Worm (Caenorhabditis elegans) whole organism, midembryonic: ENCODE data around the gene glrx-21.
A peak's percentile ranks its signal among the peaks of the same experiment; 100 is the strongest.

ENCODE experiments used
- T22C8.4 ChIP-seq: fragments of 200-800 bp; sonication (Bioruptor generic); IDR thresholded peaks from 2 replicates; pipeline ENCODE4 v1.3.6; 2022; ENCODE audit warnings: missing genetic modification characterization, missing compliant biosample characterization
- cog-1 ChIP-seq: sonication (generic microtip); optimal IDR thresholded peaks from 2 replicates; lab custom pipeline; 2016; ENCODE audit warnings: missing genetic modification characterization, missing compliant biosample characterization
- flt-1 ChIP-seq: fragments of 200-800 bp; sonication (Bioruptor generic); IDR thresholded peaks from 2 replicates; pipeline ENCODE4 v1.3.6; 2022; ENCODE audit warnings: missing genetic modification characterization, missing compliant biosample characterization
- klf-2 ChIP-seq: fragments of 200-800 bp; sonication (Bioruptor generic); conservative IDR thresholded peaks from 2 replicates; pipeline ENCODE4 v1.3.6; 2022; ENCODE audit warnings: missing genetic modification reagents, missing genetic modification characterization, missing compliant biosample characterization
- med-1 ChIP-seq: sonication (generic microtip); optimal IDR thresholded peaks from 2 replicates; lab custom pipeline; 2017; ENCODE audit warnings: missing genetic modification characterization, mild to moderate bottlenecking, missing compliant biosample characterization, antibody characterized with exemption, missing genetic modification reagents; ENCODE audit not compliant: insufficient read depth
- ref-1 ChIP-seq: fragments of 200-800 bp; sonication (Bioruptor generic); conservative IDR thresholded peaks from 2 replicates; pipeline ENCODE4 v1.3.6; 2022; ENCODE audit warnings: missing genetic modification reagents, missing genetic modification characterization, missing compliant biosample characterization
- tab-1 ChIP-seq: fragments of 200-800 bp; sonication (Bioruptor generic); IDR thresholded peaks from 2 replicates; pipeline ENCODE4 v1.3.6; 2022; ENCODE audit warnings: missing genetic modification characterization, missing compliant biosample characterization
- ztf-23 ChIP-seq: fragments of 200-800 bp; sonication (Bioruptor generic); IDR thresholded peaks from 2 replicates; pipeline ENCODE4 v1.3.6; 2022; ENCODE audit warnings: missing genetic modification reagents, missing genetic modification characterization, missing compliant biosample characterization
- ztf-29 ChIP-seq: fragments of 200-800 bp; sonication (Bioruptor generic); IDR thresholded peaks from 2 replicates; pipeline ENCODE4 v1.3.6; 2022; ENCODE audit warnings: missing genetic modification reagents, missing genetic modification characterization, missing compliant biosample characterization

Gene glrx-21

DNA sequence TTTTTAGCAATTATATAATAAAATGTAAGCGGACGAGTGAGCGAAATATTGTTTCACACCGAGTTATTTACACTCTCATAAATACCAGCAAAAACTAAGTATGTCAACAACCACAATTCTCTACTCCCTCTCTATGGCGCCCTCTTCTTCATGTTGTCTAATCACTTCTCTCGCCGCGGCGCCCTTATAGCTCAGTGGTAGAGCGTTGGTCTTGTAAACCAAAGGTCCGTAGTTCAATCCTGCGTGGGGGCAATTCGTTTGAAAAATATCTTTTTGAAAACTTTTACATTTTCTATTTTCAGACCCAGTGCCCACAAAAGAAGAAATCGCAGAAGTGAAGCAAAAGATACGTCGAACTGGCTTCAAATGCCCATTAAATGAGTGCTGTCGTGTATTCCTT lies 40.2 kb downstream of the glrx-21 start:
- peak; percentile 67 for TF ChIP-seq ref-1 (GFP tag; lab: Robert Waterston, UW)
- peak; percentile 77; the same call in 1 of the 2 replicates for TF ChIP-seq T22C8.4 (GFP tag; lab: Robert Waterston, UW)
- TF ChIP-seq med-1 (GFP tag; lab: Kevin White, UChicago), result no peak
- TF ChIP-seq ztf-29 (GFP tag; lab: Robert Waterston, UW), result peak; percentile 77
- peak; percentile 85 for TF ChIP-seq tab-1 (GFP tag; lab: Robert Waterston, UW)
- TF ChIP-seq flt-1 (GFP tag; lab: Robert Waterston, UW), result peak; percentile 74
- TF ChIP-seq ztf-23, result peak; percentile 92
- peak; percentile 92 for TF ChIP-seq klf-2 (GFP tag; lab: Robert Waterston, UW)
- peak; percentile 49 for TF ChIP-seq cog-1 (tag; lab: Kevin White, UChicago)

DNA sequence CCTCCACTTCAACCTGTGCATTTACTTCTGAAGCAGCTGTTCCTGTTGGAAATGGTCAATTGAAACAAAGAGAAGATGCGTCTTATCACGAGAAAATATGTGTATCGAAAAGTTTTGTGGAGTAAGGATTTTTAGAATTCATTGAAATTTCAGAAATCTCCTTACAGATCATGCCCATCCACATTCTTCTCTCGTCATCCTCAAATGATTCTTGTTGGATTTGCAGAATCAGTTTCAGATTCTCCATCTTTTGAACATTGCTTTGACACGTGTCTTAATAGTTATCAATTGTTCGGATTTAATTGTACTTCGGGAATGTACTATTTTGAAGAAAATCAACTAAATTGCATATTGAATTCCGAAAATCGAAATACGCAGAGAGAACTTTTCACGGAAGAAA lies 41.9 kb downstream of the glrx-21 start:
- TF ChIP-seq ztf-23 (no peak), T22C8.4 (GFP tag; lab: Robert Waterston, UW) (no peak), ref-1 (GFP tag; lab: Robert Waterston, UW) (no peak), tab-1 (GFP tag; lab: Robert Waterston, UW) (no peak), flt-1 (GFP tag; lab: Robert Waterston, UW) (no peak), cog-1 (tag; lab: Kevin White, UChicago) (no peak), klf-2 (GFP tag; lab: Robert Waterston, UW) (no peak), med-1 (GFP tag; lab: Kevin White, UChicago) (no peak), ztf-29 (GFP tag; lab: Robert Waterston, UW) (no peak)

DNA sequence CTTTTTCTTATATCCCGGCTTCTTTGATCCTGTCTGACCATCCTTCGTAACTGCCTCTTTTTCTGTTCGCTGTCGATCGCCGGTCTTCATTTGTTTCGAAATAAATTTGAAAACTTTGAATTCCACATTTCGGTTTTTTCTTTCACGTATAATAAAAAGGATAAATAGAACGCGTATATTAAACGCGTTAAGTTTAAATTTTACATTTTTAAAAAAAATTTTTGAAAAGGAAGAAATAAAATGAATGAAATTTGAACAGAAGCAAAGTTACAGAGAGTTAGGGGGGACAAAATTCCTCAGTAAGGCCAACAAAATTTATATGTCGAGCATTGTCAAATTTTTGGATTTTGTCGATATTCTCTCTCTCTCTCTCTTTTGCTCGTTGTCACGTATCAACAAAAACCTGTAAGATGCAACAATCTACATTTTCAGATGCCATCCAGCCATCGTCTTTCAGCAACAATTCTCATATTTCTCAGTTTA lies 44.1 kb downstream of the glrx-21 start, which contains the start of the genes T15B12.2 and F52C9.5:
TSS of gene T15B12.2 (minus strand) at position 101 of the 483 bp plus-strand sequence.
TSS of gene F52C9.5 (plus strand) at position 433 of the 483 bp plus-strand sequence.
- TF ChIP-seq flt-1 (GFP tag; lab: Robert Waterston, UW) (no peak), tab-1 (GFP tag; lab: Robert Waterston, UW) (no peak), cog-1 (tag; lab: Kevin White, UChicago) (no peak), T22C8.4 (GFP tag; lab: Robert Waterston, UW) (no peak), ztf-23 (no peak), ref-1 (GFP tag; lab: Robert Waterston, UW) (no peak), med-1 (GFP tag; lab: Kevin White, UChicago) (no peak), klf-2 (GFP tag; lab: Robert Waterston, UW) (no peak), ztf-29 (GFP tag; lab: Robert Waterston, UW) (no peak)
